Fruit fly (Drosophila melanogaster): ENCODE measurements around the gene CG4553.
A peak's percentile ranks its signal among the peaks of the same experiment; 100 is the strongest.

CG4553 gene

DNA sequence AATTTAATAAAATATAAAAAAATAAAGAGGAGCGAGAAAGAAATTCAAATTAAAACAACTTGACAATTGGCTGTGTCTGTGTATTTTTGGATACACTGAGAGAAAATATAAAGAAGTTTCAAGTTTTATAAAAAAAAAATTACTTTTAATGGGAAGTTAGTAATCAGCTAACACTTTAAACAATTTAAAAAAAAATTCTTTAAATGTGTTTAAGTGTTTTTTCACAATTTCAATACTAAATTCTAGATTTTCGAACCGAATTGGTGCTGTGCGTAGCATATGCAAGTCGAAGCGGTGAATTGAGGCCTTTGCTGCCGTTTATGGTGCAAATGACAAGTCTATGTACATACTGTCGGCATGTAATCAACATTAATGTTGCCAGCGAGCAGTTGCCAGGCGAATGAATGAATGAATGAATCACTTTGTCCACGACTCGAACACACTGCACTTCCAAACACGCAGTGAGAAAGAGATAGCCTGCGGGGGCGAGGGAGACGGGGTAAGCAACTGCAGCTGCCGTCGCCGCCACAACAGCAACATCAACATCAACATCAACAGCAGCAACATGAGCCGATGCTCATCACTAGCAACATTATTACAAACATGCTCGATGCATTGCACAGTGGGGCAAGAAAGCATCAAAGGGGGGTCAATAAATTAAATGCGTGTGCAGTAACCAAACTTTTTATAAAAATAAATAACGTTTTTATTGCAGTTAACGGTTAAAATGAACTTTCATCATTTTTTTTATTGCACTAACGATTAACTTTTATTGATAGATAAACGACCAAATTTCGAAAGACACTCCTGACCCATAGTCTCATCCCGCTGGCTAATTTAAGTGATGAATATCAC, 30.9 kb downstream of the CG4553 start (continued):
- TF ChIP-seq CG11093 (GFP tag; IDR thresholded peaks at IDR 0.05) (peak; percentile 68), CG5245 (GFP tag; optimal IDR thresholded peaks at IDR 0.05) (peak; percentile 9), CG3065 (GFP tag; optimal IDR thresholded peaks at IDR 0.05) (no peak), CG17186 (GFP tag; optimal IDR thresholded peaks at IDR 0.05) (no peak), CG8388 (GFP tag; optimal IDR thresholded peaks at IDR 0.05) (peak; percentile 81), CG17802 (tag; optimal IDR thresholded peaks at IDR 0.05) (peak; percentile 36), CG1233 (GFP tag; optimal IDR thresholded peaks at IDR 0.05) (no peak), Pdp1 (GFP tag; optimal IDR thresholded peaks at IDR 0.05) (peak; percentile 64 to 68), cas (GFP tag; IDR thresholded peaks at IDR 0.05) (no peak), CG32532 (GFP tag; IDR thresholded peaks at IDR 0.05) (no peak), peb (GFP tag; IDR thresholded peaks at IDR 0.05) (peak; percentile 59; the same call in 1 of the 2 replicates), CG12219 (GFP tag; optimal IDR thresholded peaks at IDR 0.05) (peak; percentile 59), CG1602 (GFP tag; optimal IDR thresholded peaks at IDR 0.05) (peak; percentile 73), dimm (GFP tag; IDR thresholded peaks at IDR 0.05) (peak; percentile 55), Meics (GFP tag; optimal IDR thresholded peaks at IDR 0.05) (no peak), HmgD (GFP tag; optimal IDR thresholded peaks at IDR 0.05) (no peak), BEAF-32 (GFP tag; optimal IDR thresholded peaks at IDR 0.05) (no peak), pros (GFP tag; optimal IDR thresholded peaks at IDR 0.05) (no peak), nau (GFP tag; optimal IDR thresholded peaks at IDR 0.05) (peak; percentile 48), CG3995 (GFP tag; optimal IDR thresholded peaks at IDR 0.05) (no peak), CG10543 (GFP tag; optimal IDR thresholded peaks at IDR 0.05) (no peak), gce (GFP tag; IDR thresholded peaks at IDR 0.05) (peak; percentile 79), Deaf1 (tag; optimal IDR thresholded peaks at IDR 0.05) (no peak), fd64A (GFP tag; optimal IDR thresholded peaks at IDR 0.05) (no peak), sr (GFP tag; IDR thresholded peaks at IDR 0.05) (no peak), CG14050 (GFP tag; IDR thresholded peaks at IDR 0.05) (peak; percentile 62), Fer2 (tag; optimal IDR thresholded peaks at IDR 0.05) (no peak), CG13775 (GFP tag; optimal IDR thresholded peaks at IDR 0.05) (peak; percentile 51), Xrp1 (GFP tag; IDR thresholded peaks at IDR 0.05) (peak; percentile 90), jumu (GFP tag; optimal IDR thresholded peaks at IDR 0.05) (peak; percentile 72), Hr39 (optimal IDR thresholded peaks at IDR 0.05) (no peak), CG11085 (GFP tag; IDR thresholded peaks at IDR 0.05) (no peak), CG30431 (GFP tag; optimal IDR thresholded peaks at IDR 0.05) (peak; percentile 72), da (GFP tag; optimal IDR thresholded peaks at IDR 0.05) (peak; percentile 76), HHEX (GFP tag; optimal IDR thresholded peaks at IDR 0.05) (peak; percentile 64), CG4360 (GFP tag; IDR thresholded peaks at IDR 0.05) (no peak), Hand (GFP tag; optimal IDR thresholded peaks at IDR 0.05) (no peak), Spps (tag; optimal IDR thresholded peaks at IDR 0.05) (peak; percentile 79), sc (optimal IDR thresholded peaks at IDR 0.05) (no peak), sc (GFP tag; optimal IDR thresholded peaks at IDR 0.05) (peak; percentile 79), sd (tag; optimal IDR thresholded peaks at IDR 0.05) (no peak), insv (GFP tag; optimal IDR thresholded peaks at IDR 0.05) (no peak), CG6765 (GFP tag; optimal IDR thresholded peaks at IDR 0.05) (no peak), Ets65A (GFP tag) (peak; percentile 88), Bdp1 (GFP tag; optimal IDR thresholded peaks at IDR 0.05) (no peak), Aef1 (GFP tag; IDR thresholded peaks at IDR 0.05) (no peak), knrl (GFP tag; IDR thresholded peaks at IDR 0.05; ENCODE audit: partially characterized antibody) (0 out of 3 replicates have a peak, but pooled peaks have one; percentile 41), CG9437 (GFP tag; optimal IDR thresholded peaks at IDR 0.05) (no peak), E2f2 (GFP tag; IDR thresholded peaks at IDR 0.05) (peak; percentile 16; the same call in 1 of the 2 replicates), YL-1 (GFP tag; optimal IDR thresholded peaks at IDR 0.05) (no peak)

Measured in whole organism, embryonic.